Worm (Caenorhabditis elegans) whole organism, early embryonic: ENCODE data around the gene dsl-5.

Source experiments
- B0310.2 ChIP-seq: sonication (generic microtip); optimal IDR thresholded peaks from 2 replicates; lab custom pipeline; 2016; ENCODE audit warnings: mild to moderate bottlenecking, missing genetic modification characterization, missing compliant biosample characterization
- F13C5.2 ChIP-seq: sonication (generic microtip); optimal IDR thresholded peaks from 2 replicates; lab custom pipeline; 2017; ENCODE audit warnings: mild to moderate bottlenecking, missing genetic modification characterization, inconsistent platforms, missing compliant biosample characterization
- aly-1 ChIP-seq: sonication (generic microtip); optimal IDR thresholded peaks from 2 replicates; lab custom pipeline; 2016; ENCODE audit warnings: missing genetic modification characterization, missing compliant biosample characterization
- ama-1 ChIP-seq: fragments of 150-350 bp; optimal IDR thresholded peaks from 2 replicates; lab custom pipeline; 2014
- ceh-13 ChIP-seq: fragments of 200-800 bp; sonication (Bioruptor generic); optimal IDR thresholded peaks from 2 replicates; lab custom pipeline; 2018; ENCODE audit warnings: mild to moderate bottlenecking, missing genetic modification characterization, missing compliant biosample characterization
- ceh-36 ChIP-seq: sonication (generic microtip); optimal IDR thresholded peaks from 2 replicates; lab custom pipeline; 2016; ENCODE audit warnings: missing genetic modification characterization, inconsistent platforms, missing compliant biosample characterization
- ets-7 ChIP-seq: sonication (generic microtip); optimal IDR thresholded peaks from 2 replicates; lab custom pipeline; 2016; ENCODE audit warnings: missing genotype, missing genetic modification characterization, missing compliant biosample characterization
- flt-1 ChIP-seq: fragments of 200-800 bp; sonication (Bioruptor generic); IDR thresholded peaks from 2 replicates; pipeline ENCODE4 v1.3.6; 2022; ENCODE audit warnings: missing genetic modification characterization, missing compliant biosample characterization
- hmbx-1 ChIP-seq: sonication (generic microtip); optimal IDR thresholded peaks from 2 replicates; lab custom pipeline; 2016; ENCODE audit warnings: mild to moderate bottlenecking, missing genetic modification characterization, missing compliant biosample characterization
- hmg-4 ChIP-seq: fragments of 200-800 bp; sonication (Bioruptor generic); optimal IDR thresholded peaks from 2 replicates; lab custom pipeline; 2018; ENCODE audit warnings: mild to moderate bottlenecking, missing genetic modification characterization, missing compliant biosample characterization
- hnd-1 ChIP-seq: sonication (generic microtip); optimal IDR thresholded peaks from 2 replicates; lab custom pipeline; 2016; ENCODE audit warnings: missing genetic modification characterization, missing compliant biosample characterization
- pes-1 ChIP-seq: fragments of 200-800 bp; sonication (Bioruptor generic); IDR thresholded peaks from 2 replicates; pipeline ENCODE4 v1.3.6; 2022; ENCODE audit warnings: missing genetic modification reagents, missing genetic modification characterization, missing compliant biosample characterization
- scrt-1 ChIP-seq: fragments of 200-800 bp; sonication (Bioruptor generic); IDR thresholded peaks from 2 replicates; pipeline ENCODE4 v1.3.6; 2022; ENCODE audit warnings: missing genetic modification characterization, missing compliant biosample characterization
- sea-1 ChIP-seq: fragments of 200-800 bp; sonication (Bioruptor generic); conservative IDR thresholded peaks from 2 replicates; pipeline ENCODE4 v1.3.6; 2022; ENCODE audit warnings: missing genetic modification characterization, missing compliant biosample characterization
- tbx-11 ChIP-seq: fragments of 200-800 bp; sonication (Bioruptor generic); IDR thresholded peaks from 2 replicates; pipeline ENCODE4 v1.3.6; 2022; ENCODE audit warnings: missing genetic modification characterization, missing compliant biosample characterization
- tbx-37 ChIP-seq: fragments of 200-800 bp; sonication (Bioruptor generic); conservative IDR thresholded peaks from 2 replicates; pipeline ENCODE4 v1.3.6; 2022; ENCODE audit warnings: missing genetic modification reagents, missing genetic modification characterization, missing compliant biosample characterization
- tra-4 ChIP-seq: sonication (generic microtip); optimal IDR thresholded peaks from 2 replicates; lab custom pipeline; 2017; ENCODE audit warnings: missing genetic modification characterization, missing compliant biosample characterization

The dsl-5 gene

DNA sequence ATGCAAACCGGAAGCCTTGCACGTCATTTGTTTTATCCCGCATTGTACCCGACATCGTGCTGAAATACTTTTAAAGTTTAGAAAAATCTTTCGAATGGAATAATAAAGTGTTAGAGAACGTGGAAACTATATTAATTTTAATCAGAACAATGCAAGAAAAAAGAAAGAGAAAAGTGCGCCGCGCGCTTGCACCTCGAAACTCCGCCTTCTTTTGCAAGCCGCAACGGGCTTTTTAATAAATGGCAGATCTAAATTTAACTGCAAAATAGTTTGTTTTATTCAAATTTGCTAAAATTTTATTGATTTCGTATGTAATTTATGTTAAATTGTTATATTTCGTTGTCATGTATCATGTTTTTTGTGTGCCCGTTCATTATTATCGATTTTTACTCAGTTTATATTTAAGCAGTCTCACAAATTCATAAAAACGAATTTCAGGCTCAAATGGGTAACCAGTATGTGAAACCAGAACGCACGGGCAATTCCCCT, 31.2 kb upstream of the dsl-5 start, which contains the start of the genes acl-3 and ndub-6:
Gene acl-3, minus strand, starts transcription at position 59 of the 489 bp plus-strand sequence.
Gene ndub-6, plus strand, starts transcription at position 439 of the 489 bp plus-strand sequence.
- TF ChIP-seq tra-4 (tag; lab: Kevin White, UChicago), result no peak
- no peak for TF ChIP-seq tbx-37 (GFP tag; lab: Robert Waterston, UW)

DNA sequence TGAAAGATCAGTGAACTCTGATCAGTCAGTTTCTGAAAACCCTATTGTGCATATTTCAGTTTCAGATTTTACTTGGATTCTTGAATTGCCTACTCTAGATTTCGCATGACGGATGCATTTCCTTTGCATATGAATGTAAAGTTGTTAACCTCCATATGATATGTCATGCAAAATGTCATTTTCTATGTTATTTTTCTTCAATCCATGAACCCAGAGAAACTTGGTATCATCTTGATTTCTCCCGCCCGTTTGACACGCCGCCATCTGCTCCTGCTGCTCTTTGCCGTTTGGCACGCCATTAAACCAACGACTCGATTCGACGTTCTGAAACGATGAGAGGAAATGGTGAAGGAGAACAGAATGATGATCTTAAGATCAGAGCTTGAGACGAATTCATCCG, 29.5 kb upstream of the dsl-5 start:
- no peak for TF ChIP-seq hnd-1
- no peak for TF ChIP-seq hmg-4 (GFP tag; lab: Kevin White, UChicago)
- TF ChIP-seq tbx-37 (GFP tag; lab: Robert Waterston, UW), result no peak
- no peak for TF ChIP-seq scrt-1 (GFP tag; lab: Robert Waterston, UW)
- no peak for TF ChIP-seq ceh-13 (GFP tag; lab: Kevin White, UChicago)
- no peak for TF ChIP-seq pes-1 (GFP tag; lab: Robert Waterston, UW)
- TF ChIP-seq ceh-36 (tag; lab: Kevin White, UChicago), result no peak
- TF ChIP-seq hmbx-1 (tag; lab: Kevin White, UChicago), result no peak
- TF ChIP-seq B0310.2 (tag; lab: Kevin White, UChicago), result no peak
- TF ChIP-seq flt-1 (GFP tag; lab: Robert Waterston, UW), result no peak
- no peak for TF ChIP-seq tbx-11 (GFP tag; lab: Robert Waterston, UW)
- TF ChIP-seq F13C5.2, result no peak
- TF ChIP-seq ets-7, result no peak
- TF ChIP-seq tra-4 (tag; lab: Kevin White, UChicago), result no peak
- no peak for TF ChIP-seq sea-1 (GFP tag; lab: Robert Waterston, UW)
- TF ChIP-seq aly-1 (tag; lab: Kevin White, UChicago), result no peak
- TF ChIP-seq ama-1 (lab: Kevin White, UChicago), result no peak

- TF ChIP-seq tra-4 (tag; lab: Kevin White, UChicago), result no peak
- TF ChIP-seq tbx-11 (GFP tag; lab: Robert Waterston, UW), result no peak
- no peak for TF ChIP-seq ets-7
- no peak for TF ChIP-seq hnd-1
- TF ChIP-seq flt-1 (GFP tag; lab: Robert Waterston, UW), result no peak
- TF ChIP-seq ceh-36 (tag; lab: Kevin White, UChicago), result no peak
- TF ChIP-seq hmbx-1 (tag; lab: Kevin White, UChicago), result no peak
- TF ChIP-seq B0310.2 (tag; lab: Kevin White, UChicago), result no peak
- no peak for TF ChIP-seq tbx-37 (GFP tag; lab: Robert Waterston, UW)
- TF ChIP-seq aly-1 (tag; lab: Kevin White, UChicago), result no peak
- TF ChIP-seq scrt-1 (GFP tag; lab: Robert Waterston, UW), result no peak
- TF ChIP-seq ama-1 (lab: Kevin White, UChicago), result no peak
Measured at ce11 chrIV:11649031-11649430, 28.2 kb upstream of the dsl-5 start, which contains the start of gene ZK809.8. TSS of gene ZK809.8 (minus strand) at chrIV:11649064.

DNA sequence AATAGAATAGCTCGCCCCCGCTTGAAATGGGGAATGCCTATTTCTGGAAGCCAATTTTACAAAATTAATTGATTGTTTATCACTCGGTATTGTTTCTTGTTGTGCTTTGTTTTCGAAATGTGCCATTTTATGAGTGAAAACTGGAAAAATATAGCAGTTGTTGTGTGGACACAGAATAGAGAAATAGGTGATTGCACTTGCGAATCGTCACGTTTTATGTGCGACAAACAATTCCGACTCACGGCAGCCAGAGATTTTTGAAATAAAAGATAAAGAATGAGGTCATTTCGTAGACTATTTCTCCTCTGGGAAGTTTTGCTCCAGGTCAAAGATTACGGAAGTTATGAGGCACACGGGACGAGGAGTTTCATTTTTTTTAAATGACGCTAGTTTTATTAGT, 26.1 kb upstream of the dsl-5 start:
- TF ChIP-seq flt-1 (GFP tag; lab: Robert Waterston, UW) (no peak), hmbx-1 (tag; lab: Kevin White, UChicago) (no peak), ama-1 (lab: Kevin White, UChicago) (no peak), tbx-11 (GFP tag; lab: Robert Waterston, UW) (no peak), scrt-1 (GFP tag; lab: Robert Waterston, UW) (no peak), F13C5.2 (no peak), ets-7 (no peak), sea-1 (GFP tag; lab: Robert Waterston, UW) (no peak)

ce11 chrIV:11645354-11645753, 24.5 kb upstream of the dsl-5 start:
- no peak for TF ChIP-seq sea-1 (GFP tag; lab: Robert Waterston, UW)
- TF ChIP-seq tra-4 (tag; lab: Kevin White, UChicago), result no peak
- TF ChIP-seq ceh-13 (GFP tag; lab: Kevin White, UChicago), result no peak
- no peak for TF ChIP-seq scrt-1 (GFP tag; lab: Robert Waterston, UW)
- no peak for TF ChIP-seq pes-1 (GFP tag; lab: Robert Waterston, UW)
- TF ChIP-seq flt-1 (GFP tag; lab: Robert Waterston, UW), result no peak
- TF ChIP-seq hmg-4 (GFP tag; lab: Kevin White, UChicago), result no peak
- no peak for TF ChIP-seq tbx-37 (GFP tag; lab: Robert Waterston, UW)
- no peak for TF ChIP-seq F13C5.2
- TF ChIP-seq hmbx-1 (tag; lab: Kevin White, UChicago), result no peak
- TF ChIP-seq ama-1 (lab: Kevin White, UChicago), result no peak
- TF ChIP-seq ceh-36 (tag; lab: Kevin White, UChicago), result no peak
- TF ChIP-seq B0310.2 (tag; lab: Kevin White, UChicago), result no peak
- TF ChIP-seq tbx-11 (GFP tag; lab: Robert Waterston, UW), result no peak
- no peak for TF ChIP-seq hnd-1
- TF ChIP-seq ets-7, result no peak
- no peak for TF ChIP-seq aly-1 (tag; lab: Kevin White, UChicago)

- TF ChIP-seq ets-7 (no peak), hnd-1 (no peak), aly-1 (tag; lab: Kevin White, UChicago) (no peak)
Measured at ce11 chrIV:11644705-11645104, 23.9 kb upstream of the dsl-5 start.

DNA sequence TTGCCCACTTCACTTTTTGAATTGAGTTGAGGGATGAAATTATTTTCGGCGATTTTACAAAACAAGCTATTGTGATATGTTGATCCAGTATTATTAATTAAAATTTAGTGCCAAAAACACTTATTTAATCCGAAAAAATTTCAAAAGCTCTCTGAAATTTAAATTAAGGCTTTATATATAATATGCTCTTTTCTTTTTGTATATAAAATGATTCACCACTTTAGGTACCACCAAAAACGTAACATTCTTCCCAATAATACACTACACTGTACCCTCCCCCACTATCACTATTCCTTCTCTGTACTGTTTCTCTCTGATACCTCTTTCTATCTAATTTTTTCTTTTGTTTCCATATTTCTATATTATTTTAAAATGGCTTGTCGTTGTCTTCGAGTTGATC, 23.0 kb upstream of the dsl-5 start, which contains the start of gene prx-2:
Gene prx-2, plus strand, starts transcription at position 301 of the 400 bp plus-strand sequence.
- TF ChIP-seq F13C5.2 (no peak), hnd-1 (no peak), pes-1 (GFP tag; lab: Robert Waterston, UW) (no peak), ama-1 (lab: Kevin White, UChicago) (no peak), hmg-4 (GFP tag; lab: Kevin White, UChicago) (no peak), tra-4 (tag; lab: Kevin White, UChicago) (no peak), tbx-37 (GFP tag; lab: Robert Waterston, UW) (no peak), ets-7 (no peak), ceh-13 (GFP tag; lab: Kevin White, UChicago) (no peak), sea-1 (GFP tag; lab: Robert Waterston, UW) (no peak), scrt-1 (GFP tag; lab: Robert Waterston, UW) (no peak), B0310.2 (tag; lab: Kevin White, UChicago) (no peak), ceh-36 (tag; lab: Kevin White, UChicago) (no peak), aly-1 (tag; lab: Kevin White, UChicago) (no peak), tbx-11 (GFP tag; lab: Robert Waterston, UW) (no peak), flt-1 (GFP tag; lab: Robert Waterston, UW) (no peak), hmbx-1 (tag; lab: Kevin White, UChicago) (no peak)
